Fruit fly (Drosophila melanogaster) whole organism, embryonic: ENCODE data around the gene CG8925.

Source experiments
- Adf1 ChIP-seq: fragments of 200-800 bp; sonication (Bioruptor generic); IDR thresholded peaks from 2 replicates; pipeline ENCODE4 v1.3.6; 2022; ENCODE audit warnings: missing biosample characterization, missing genetic modification characterization
- Atf-2 ChIP-seq: fragments of 200-800 bp; sonication (Bioruptor generic); optimal IDR thresholded peaks from 2 replicates; lab custom pipeline; 2016; ENCODE audit warnings: missing biosample characterization, missing genetic modification characterization
- Bgb ChIP-seq: fragments of 200-800 bp; sonication (Bioruptor generic); IDR thresholded peaks from 2 replicates; pipeline ENCODE4 v1.3.6; 2022; ENCODE audit warnings: missing biosample characterization, missing genetic modification characterization; ENCODE audit not compliant: partially characterized antibody
- CG10274 ChIP-seq: fragments of 200-800 bp; sonication (Bioruptor generic); optimal IDR thresholded peaks from 3 replicates; lab custom pipeline; 2017; ENCODE audit warnings: missing biosample characterization, mild to moderate bottlenecking, missing genetic modification characterization
- CG11247 ChIP-seq: fragments of 200-800 bp; sonication (Bioruptor generic); IDR thresholded peaks from 2 replicates; pipeline ENCODE4 v1.3.6; 2022; ENCODE audit warnings: missing biosample characterization, missing genetic modification characterization
- CG13624 ChIP-seq: fragments of 200-800 bp; sonication (Bioruptor generic); optimal IDR thresholded peaks from 2 replicates; lab custom pipeline; 2016; ENCODE audit warnings: missing biosample characterization, missing genetic modification characterization
- CG13775 ChIP-seq: fragments of 200-800 bp; sonication (Bioruptor generic); optimal IDR thresholded peaks from 3 replicates; lab custom pipeline; 2017; ENCODE audit warnings: missing biosample characterization, mild to moderate bottlenecking, missing genetic modification characterization
- CG13894 ChIP-seq: fragments of 200-800 bp; sonication (Bioruptor generic); optimal IDR thresholded peaks from 3 replicates; lab custom pipeline; 2018; ENCODE audit warnings: missing biosample characterization, mild to moderate bottlenecking, missing genetic modification characterization, moderate library complexity
- CG14710 ChIP-seq: fragments of 200-800 bp; sonication (Bioruptor generic); optimal IDR thresholded peaks from 3 replicates; lab custom pipeline; 2019; ENCODE audit warnings: missing biosample characterization, mild to moderate bottlenecking, missing genetic modification characterization, moderate library complexity
- CG16779 ChIP-seq: fragments of 200-800 bp; sonication (Bioruptor generic); IDR thresholded peaks from 2 replicates; pipeline ENCODE4 v1.3.6; 2022; ENCODE audit warnings: missing biosample characterization, missing genetic modification characterization
- CG16815 ChIP-seq: fragments of 200-800 bp; sonication (Bioruptor generic); optimal IDR thresholded peaks from 3 replicates; lab custom pipeline; 2017; ENCODE audit warnings: missing biosample characterization, mild to moderate bottlenecking, missing genetic modification characterization
- CG17385 ChIP-seq: fragments of 200-800 bp; sonication (Bioruptor generic); optimal IDR thresholded peaks from 3 replicates; lab custom pipeline; 2018; ENCODE audit warnings: missing biosample characterization, mild to moderate bottlenecking, missing genetic modification characterization
- CG2889 ChIP-seq: fragments of 200-800 bp; sonication (Bioruptor generic); IDR thresholded peaks from 3 replicates; pipeline ENCODE4 v1.3.6; 2022; ENCODE audit warnings: missing biosample characterization, missing genetic modification characterization
- CG32767 ChIP-seq: fragments of 200-800 bp; sonication (Bioruptor generic); IDR thresholded peaks from 2 replicates; pipeline ENCODE4 v1.3.6; 2022; ENCODE audit warnings: missing biosample characterization, missing genetic modification characterization
- CG3281 ChIP-seq: fragments of 200-800 bp; sonication (Bioruptor generic); optimal IDR thresholded peaks from 3 replicates; lab custom pipeline; 2017; ENCODE audit warnings: missing biosample characterization, mild to moderate bottlenecking, missing genetic modification characterization
- CG34224 ChIP-seq: fragments of 200-800 bp; sonication (Bioruptor generic); IDR thresholded peaks from 3 replicates; pipeline ENCODE4 v1.3.6; 2022; ENCODE audit warnings: missing biosample characterization, missing genetic modification characterization; ENCODE audit not compliant: partially characterized antibody
- CG8388 ChIP-seq: fragments of 200-800 bp; sonication (Bioruptor generic); optimal IDR thresholded peaks from 2 replicates; lab custom pipeline; 2019; ENCODE audit warnings: missing biosample characterization, mild to moderate bottlenecking, missing genetic modification characterization, moderate library complexity
- CG8924 ChIP-seq: fragments of 200-800 bp; optimal IDR thresholded peaks from 3 replicates; lab custom pipeline; 2019; ENCODE audit warnings: missing biosample characterization, mild to moderate bottlenecking, missing genetic modification characterization, moderate library complexity
- CG9609 ChIP-seq: fragments of 200-800 bp; sonication (Bioruptor generic); optimal IDR thresholded peaks from 3 replicates; lab custom pipeline; 2016; ENCODE audit warnings: missing biosample characterization, missing genetic modification characterization
- CG9727 ChIP-seq: fragments of 200-800 bp; sonication (Bioruptor generic); optimal IDR thresholded peaks from 3 replicates; lab custom pipeline; 2017; ENCODE audit warnings: missing biosample characterization, mild to moderate bottlenecking, missing genetic modification characterization
- CG9817 ChIP-seq: fragments of 200-800 bp; sonication (Bioruptor generic); optimal IDR thresholded peaks from 2 replicates; lab custom pipeline; 2018; ENCODE audit warnings: missing biosample characterization, mild to moderate bottlenecking, missing genetic modification characterization, moderate library complexity
- Chrac-16 ChIP-seq: fragments of 200-800 bp; sonication (Bioruptor generic); optimal IDR thresholded peaks from 3 replicates; lab custom pipeline; 2016; ENCODE audit warnings: missing biosample characterization, missing genetic modification characterization
- Dip3 ChIP-seq: fragments of 200-800 bp; sonication (Bioruptor generic); optimal IDR thresholded peaks from 3 replicates; lab custom pipeline; 2016; ENCODE audit warnings: missing biosample characterization, missing genetic modification characterization
- Eip74EF ChIP-seq, 2 experiments: fragments of 200-800 bp in 1 of 2; fragments of >200 bp in 1 of 2; sonication (Bioruptor generic) in 1 of 2; optimal IDR thresholded peaks; 2 replicates each; lab custom pipeline; 2017 to 2019; ENCODE audit warnings: missing biosample characterization in 2 of 2, missing genetic modification characterization in 2 of 2, mild to moderate bottlenecking in 1 of 2, moderate library complexity in 1 of 2
- Fer2 ChIP-seq: fragments of 200-800 bp; sonication (Bioruptor generic); optimal IDR thresholded peaks from 2 replicates; lab custom pipeline; 2018; ENCODE audit warnings: missing biosample characterization, mild to moderate bottlenecking, missing genetic modification characterization, moderate library complexity
- H15 ChIP-seq: fragments of 200-800 bp; sonication (Bioruptor generic); IDR thresholded peaks from 3 replicates; pipeline ENCODE4 v1.3.6; 2022; ENCODE audit warnings: missing biosample characterization, missing genetic modification characterization
- Hey ChIP-seq: fragments of 200-800 bp; sonication (Bioruptor generic); optimal IDR thresholded peaks from 3 replicates; lab custom pipeline; 2018; ENCODE audit warnings: missing biosample characterization, mild to moderate bottlenecking, missing genetic modification characterization
- Sox100B ChIP-seq: fragments of 200-800 bp; sonication (Bioruptor generic); optimal IDR thresholded peaks from 3 replicates; lab custom pipeline; 2018; ENCODE audit warnings: missing biosample characterization, mild to moderate bottlenecking, missing genetic modification characterization
- TFAM ChIP-seq: fragments of 200-800 bp; sonication (Bioruptor generic); optimal IDR thresholded peaks from 2 replicates; lab custom pipeline; 2017; ENCODE audit warnings: missing biosample characterization, missing genetic modification characterization, inconsistent platforms
- Usf ChIP-seq: fragments of 200-800 bp; sonication (Bioruptor generic); optimal IDR thresholded peaks from 2 replicates; lab custom pipeline; 2017; ENCODE audit warnings: missing genotype, missing biosample characterization, missing genetic modification characterization
- Xrp1 ChIP-seq: fragments of 200-800 bp; sonication (Bioruptor generic); IDR thresholded peaks from 2 replicates; pipeline ENCODE4 v1.3.6; 2022; ENCODE audit warnings: missing biosample characterization, missing genetic modification characterization
- ara ChIP-seq: fragments of 200-800 bp; sonication (Bioruptor generic); IDR thresholded peaks from 2 replicates; pipeline ENCODE4 v1.3.6; 2022; ENCODE audit warnings: missing biosample characterization, missing genetic modification characterization
- bcd ChIP-seq: fragments of 200-800 bp; sonication (Bioruptor generic); optimal IDR thresholded peaks from 2 replicates; lab custom pipeline; 2017; ENCODE audit warnings: missing biosample characterization, mild to moderate bottlenecking, missing genetic modification characterization
- chinmo ChIP-seq: fragments of 200-800 bp; sonication (Bioruptor generic); IDR thresholded peaks from 4 replicates; pipeline ENCODE4 v1.3.6; 2022; ENCODE audit warnings: missing biosample characterization, missing genetic modification characterization; ENCODE audit not compliant: partially characterized antibody
- chn ChIP-seq: fragments of 200-800 bp; sonication (Bioruptor generic); optimal IDR thresholded peaks from 2 replicates; lab custom pipeline; 2016; ENCODE audit warnings: missing biosample characterization, missing genetic modification characterization
- ci ChIP-seq: fragments of 200-800 bp; sonication (Bioruptor generic); IDR thresholded peaks from 3 replicates; pipeline ENCODE4 v1.3.6; 2022; ENCODE audit warnings: missing biosample characterization, missing genetic modification characterization
- crol ChIP-seq: fragments of 200-800 bp; sonication (Bioruptor generic); IDR thresholded peaks from 2 replicates; pipeline ENCODE4 v1.3.6; 2022; ENCODE audit warnings: missing biosample characterization, missing genetic modification characterization
- dimm ChIP-seq: fragments of 200-800 bp; sonication (Bioruptor generic); IDR thresholded peaks from 2 replicates; pipeline ENCODE4 v1.3.6; 2022; ENCODE audit warnings: missing biosample characterization, missing genetic modification characterization
- esg ChIP-seq: fragments of 200-800 bp; sonication (Bioruptor generic); conservative IDR thresholded peaks from 2 replicates; pipeline ENCODE4 v1.3.6; 2022; ENCODE audit warnings: missing biosample characterization, missing genetic modification characterization
- fd3F ChIP-seq: fragments of 200-800 bp; sonication (Bioruptor generic); optimal IDR thresholded peaks from 2 replicates; lab custom pipeline; 2018; ENCODE audit warnings: missing biosample characterization, mild to moderate bottlenecking, missing genetic modification characterization, moderate library complexity
- fd96Cb ChIP-seq: fragments of 200-800 bp; sonication (Bioruptor generic); optimal IDR thresholded peaks from 2 replicates; lab custom pipeline; 2018; ENCODE audit warnings: missing biosample characterization, mild to moderate bottlenecking, missing genetic modification characterization, moderate library complexity
- gsb ChIP-seq: fragments of 200-800 bp; sonication (Bioruptor generic); IDR thresholded peaks from 2 replicates; pipeline ENCODE4 v1.3.6; 2022; ENCODE audit warnings: missing biosample characterization, missing genetic modification characterization
- pan ChIP-seq, 4 experiments: fragments of >200 bp in 3 of 4; fragments of 200-800 bp in 1 of 4; sonication (Bioruptor generic) in 1 of 4; optimal IDR thresholded peaks in 3 of 4; IDR thresholded peaks in 1 of 4; 2 replicates each; pipeline versions ENCODE4 v1.3.6 to Lab custom; 2017 to 2022; ENCODE audit warnings: missing biosample characterization in 2 of 4, missing genetic modification characterization in 2 of 4, mixed read lengths in 1 of 4
- phol ChIP-seq: fragments of 200-800 bp; sonication (Bioruptor generic); optimal IDR thresholded peaks from 3 replicates; lab custom pipeline; 2018; ENCODE audit warnings: missing biosample characterization, mild to moderate bottlenecking, missing genetic modification characterization, moderate library complexity
- rib ChIP-seq: fragments of 200-800 bp; sonication (Bioruptor generic); IDR thresholded peaks from 2 replicates; pipeline ENCODE4 v1.3.6; 2022; ENCODE audit warnings: missing biosample characterization, missing genetic modification characterization
- tio ChIP-seq: fragments of 200-800 bp; sonication (Bioruptor generic); optimal IDR thresholded peaks from 2 replicates; lab custom pipeline; 2017; ENCODE audit warnings: missing biosample characterization, missing genetic modification characterization, inconsistent platforms
- unpg ChIP-seq: fragments of 200-800 bp; sonication (Bioruptor generic); optimal IDR thresholded peaks from 3 replicates; lab custom pipeline; 2018; ENCODE audit warnings: missing biosample characterization, mild to moderate bottlenecking, missing genetic modification characterization, moderate library complexity

CG8925 gene

DNA sequence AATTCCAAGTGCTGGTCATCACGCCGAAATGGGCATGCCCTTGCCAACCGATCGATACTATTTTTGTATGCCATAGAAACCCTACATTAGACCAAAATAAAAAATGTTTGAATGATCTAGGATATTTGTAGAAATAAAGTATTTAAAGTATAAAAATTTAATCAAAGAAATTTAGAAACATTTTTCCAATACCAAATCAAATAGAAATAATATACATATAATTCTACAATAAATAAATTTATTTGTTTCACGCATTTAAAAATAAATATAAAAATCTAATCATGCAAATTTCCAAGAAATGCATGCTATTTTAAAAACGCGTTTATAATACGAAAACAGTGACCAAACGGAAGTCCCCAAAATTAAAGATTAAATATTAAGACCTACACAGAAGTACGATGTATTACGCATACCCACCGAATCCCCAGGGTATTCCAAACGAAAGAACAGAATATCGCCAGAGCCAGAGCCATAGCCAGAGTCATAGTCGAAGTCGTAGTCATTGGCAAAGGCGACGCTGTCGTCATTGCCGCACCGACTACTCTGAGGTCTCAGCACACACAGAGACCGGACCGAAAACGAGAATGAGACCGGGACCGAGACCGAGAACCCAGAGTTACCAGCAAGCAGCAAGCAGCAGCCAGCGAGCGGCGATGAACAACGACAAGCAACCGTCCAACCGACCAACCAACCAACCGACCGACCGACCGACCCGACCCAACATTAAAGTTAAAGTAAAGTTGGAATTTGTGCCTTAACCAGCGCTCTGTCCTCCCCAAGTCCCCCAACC is 37.3 kb downstream of the CG8925 start (continued):
- TF ChIP-seq CG16815 (peak; percentile 66), chn (GFP tag; lab: Kevin White, UChicago) (no peak), gsb (GFP tag; lab: Robert Waterston, UW) (peak; percentile 47; the same call in 1 of the 2 replicates), rib (GFP tag; lab: Robert Waterston, UW) (0 out of 2 replicates have a peak, but pooled peaks have one; percentile 61), CG9727 (GFP tag; lab: Kevin White, UChicago) (peak; percentile 83), ci (GFP tag; lab: Robert Waterston, UW) (peak; percentile 73), ara (GFP tag; lab: Robert Waterston, UW) (no peak), Hey (no peak), Bgb (GFP tag; lab: Robert Waterston, UW) (peak; percentile 35; the same call in 1 of the 2 replicates), CG11247 (GFP tag; lab: Robert Waterston, UW) (peak; percentile 23; the same call in 1 of the 2 replicates), CG3281 (GFP tag; lab: Kevin White, UChicago) (peak; percentile 39), crol (GFP tag; lab: Robert Waterston, UW) (peak; percentile 24; the same call in 1 of the 2 replicates), H15 (GFP tag; lab: Robert Waterston, UW) (0 out of 3 replicates have a peak, but pooled peaks have one; percentile 5), CG9817 (peak; percentile 4), unpg (peak; percentile 38), Eip74EF (GFP tag; optimal IDR thresholded peaks at IDR 0.05; lab: Kevin White, UChicago) (no peak), CG8388 (GFP tag; lab: Kevin White, UChicago) (peak; percentile 59), CG10274 (GFP tag; lab: Kevin White, UChicago) (peak; percentile 1), Xrp1 (GFP tag; lab: Robert Waterston, UW) (peak; percentile 51), CG13775 (peak; percentile 76), CG13894 (peak; percentile 92), CG2889 (GFP tag; lab: Robert Waterston, UW) (no peak), chinmo (GFP tag; lab: Robert Waterston, UW) (peak; percentile 84; the same call in 2 of the 4 replicates), Sox100B (peak; percentile 71), Adf1 (GFP tag; lab: Robert Waterston, UW) (peak; percentile 61; the same call in 1 of the 2 replicates), bcd (GFP tag; lab: Kevin White, UChicago) (peak; percentile 49), CG9609 (GFP tag; lab: Kevin White, UChicago) (no peak), dimm (GFP tag; lab: Robert Waterston, UW) (0 out of 2 replicates have a peak, but pooled peaks have one; percentile 4), CG32767 (GFP tag; lab: Robert Waterston, UW) (peak; percentile 40; the same call in 1 of the 2 replicates), CG17385 (GFP tag; lab: Kevin White, UChicago) (peak; percentile 26), Chrac-16 (GFP tag; lab: Kevin White, UChicago) (peak; percentile 17), fd96Cb (tag; lab: Kevin White, UChicago) (peak; percentile 44), CG8924 (tag; lab: Kevin White, UChicago) (peak; percentile 61), TFAM (no peak), Fer2 (tag; lab: Kevin White, UChicago) (no peak), esg (GFP tag; lab: Robert Waterston, UW) (peak; percentile 41; the same call in 1 of the 2 replicates), CG16779 (GFP tag; lab: Robert Waterston, UW) (peak; percentile 31; the same call in 1 of the 2 replicates), fd3F (peak; percentile 18), CG13624 (GFP tag; lab: Kevin White, UChicago) (peak; percentile 16), CG14710 (peak; percentile 56), CG34224 (no peak), Usf (GFP tag; lab: Kevin White, UChicago) (peak; percentile 57), Dip3 (GFP tag; lab: Kevin White, UChicago) (peak; percentile 7), pan (optimal IDR thresholded peaks at IDR 0.05; lab: Kevin White, UChicago) (no peak), pan (GFP tag; optimal IDR thresholded peaks at IDR 0.05 in 1 of 2, IDR thresholded peaks at IDR 0.05 in 1 of 2) (peak in 1 of 2 experiments; percentile 41), Atf-2 (GFP tag; lab: Kevin White, UChicago) (no peak), phol (tag; lab: Kevin White, UChicago) (peak; percentile 55), tio (GFP tag; lab: Kevin White, UChicago) (peak; percentile 33)
